Worm (Caenorhabditis elegans) whole organism, L4 larva: ENCODE results near the gene C26F1.1.
A peak's percentile ranks its signal among the peaks of the same experiment; 100 is the strongest.

Source experiments
- F49E8.2 ChIP-seq: sonication (generic microtip); optimal IDR thresholded peaks from 2 replicates; lab custom pipeline; 2016; ENCODE audit warnings: missing compliant biosample characterization, mild to moderate bottlenecking, missing genetic modification characterization, borderline replicate concordance
- T26A8.4 ChIP-seq: fragments of 200-800 bp; sonication (Bioruptor generic); IDR thresholded peaks from 2 replicates; pipeline ENCODE4 v1.3.6; 2022; ENCODE audit warnings: missing genetic modification characterization, missing compliant biosample characterization
- Y105C5A.15 ChIP-seq: fragments of 200-800 bp; sonication (Bioruptor generic); IDR thresholded peaks from 2 replicates; pipeline ENCODE4 v1.3.6; 2022; ENCODE audit warnings: missing genetic modification characterization, missing compliant biosample characterization
- Y48G9A.11 ChIP-seq: fragments of 200-800 bp; sonication (Bioruptor generic); IDR thresholded peaks from 2 replicates; pipeline ENCODE4 v1.3.6; 2022; ENCODE audit warnings: missing genetic modification reagents, missing genetic modification characterization, missing compliant biosample characterization
- aha-1 ChIP-seq: fragments of 150-350 bp; peaks from one replicate; lab custom pipeline; 2014; ENCODE audit warnings: missing biosample characterization, missing genetic modification characterization
- ceh-28 ChIP-seq: fragments of 150-350 bp; optimal IDR thresholded peaks from 2 replicates; lab custom pipeline; 2014; ENCODE audit warnings: missing biosample characterization, missing genetic modification reagents, missing genetic modification characterization
- ceh-32 ChIP-seq: sonication (generic microtip); optimal IDR thresholded peaks from 2 replicates; lab custom pipeline; 2016; ENCODE audit warnings: mild to moderate bottlenecking, missing genetic modification characterization, missing compliant biosample characterization; ENCODE audit not compliant: poor library complexity
- ceh-44 ChIP-seq: fragments of 200-800 bp; sonication (Bioruptor generic); IDR thresholded peaks from 2 replicates; pipeline ENCODE4 v1.3.6; 2022; ENCODE audit warnings: missing genetic modification reagents, missing genetic modification characterization, missing compliant biosample characterization
- ceh-82 ChIP-seq: sonication (generic microtip); optimal IDR thresholded peaks from 2 replicates; lab custom pipeline; 2017; ENCODE audit warnings: missing biosample characterization, missing genetic modification characterization
- ces-1 ChIP-seq: fragments of 150-350 bp; sonication (generic microtip); optimal IDR thresholded peaks from 4 replicates; lab custom pipeline; 2014; ENCODE audit warnings: missing biosample characterization, missing genetic modification reagents, missing genetic modification characterization
- ctbp-1 ChIP-seq: fragments of 200-800 bp; sonication (Bioruptor generic); IDR thresholded peaks from 2 replicates; pipeline ENCODE4 v1.3.6; 2022; ENCODE audit warnings: missing genetic modification reagents, missing genetic modification characterization, missing compliant biosample characterization
- daf-16 ChIP-seq, 3 experiments: sonication (generic microtip); optimal IDR thresholded peaks; 2 replicates each; lab custom pipeline; 2016 to 2017; ENCODE audit warnings: missing genetic modification characterization in 3 of 3, missing genetic modification reagents in 3 of 3, mild to moderate bottlenecking in 2 of 3, missing compliant biosample characterization in 2 of 3, missing biosample characterization in 1 of 3, moderate library complexity in 1 of 3
- daf-8 ChIP-seq: fragments of 200-800 bp; sonication (Bioruptor generic); IDR thresholded peaks from 2 replicates; pipeline ENCODE4 v1.3.6; 2022; ENCODE audit warnings: missing genetic modification characterization, missing compliant biosample characterization
- dmd-6 ChIP-seq: fragments of 200-800 bp; sonication (Bioruptor generic); IDR thresholded peaks from 2 replicates; pipeline ENCODE4 v1.3.6; 2022; ENCODE audit warnings: missing genetic modification reagents, missing genetic modification characterization, missing compliant biosample characterization
- dpl-1 ChIP-seq: fragments of 150-350 bp; optimal IDR thresholded peaks from 2 replicates; lab custom pipeline; 2014; ENCODE audit warnings: missing biosample characterization, missing genetic modification reagents, missing genetic modification characterization
- dve-1 ChIP-seq: sonication (generic microtip); optimal IDR thresholded peaks from 2 replicates; lab custom pipeline; 2017; ENCODE audit warnings: antibody characterized with exemption, mild to moderate bottlenecking, missing genetic modification characterization, missing compliant biosample characterization; ENCODE audit not compliant: insufficient read depth
- gei-8 ChIP-seq: fragments of 200-800 bp; sonication (Bioruptor generic); optimal IDR thresholded peaks from 2 replicates; lab custom pipeline; 2018; ENCODE audit warnings: mild to moderate bottlenecking, missing genetic modification characterization, missing compliant biosample characterization
- hlh-11 ChIP-seq: fragments of 200-800 bp; sonication (Bioruptor generic); optimal IDR thresholded peaks from 2 replicates; lab custom pipeline; 2018; ENCODE audit warnings: mild to moderate bottlenecking, missing genetic modification characterization, missing compliant biosample characterization
- hlh-30 ChIP-seq: sonication (generic microtip); optimal IDR thresholded peaks from 2 replicates; lab custom pipeline; 2017; ENCODE audit warnings: antibody characterized with exemption, mild to moderate bottlenecking, missing genetic modification characterization, missing compliant biosample characterization; ENCODE audit not compliant: insufficient read depth
- jun-1 ChIP-seq: fragments of 150-350 bp; optimal IDR thresholded peaks from 2 replicates; lab custom pipeline; 2014; ENCODE audit warnings: missing biosample characterization, missing genetic modification reagents, missing genetic modification characterization
- mxl-3 ChIP-seq: fragments of 200-800 bp; sonication (Bioruptor generic); optimal IDR thresholded peaks from 2 replicates; lab custom pipeline; 2018; ENCODE audit warnings: mild to moderate bottlenecking, missing genetic modification characterization, missing compliant biosample characterization
- nhr-11 ChIP-seq: fragments of 150-350 bp; optimal IDR thresholded peaks from 2 replicates; lab custom pipeline; 2014; ENCODE audit warnings: missing biosample characterization, missing genetic modification characterization
- nhr-111 ChIP-seq: fragments of 200-800 bp; sonication (Bioruptor generic); optimal IDR thresholded peaks from 2 replicates; lab custom pipeline; 2018; ENCODE audit warnings: mild to moderate bottlenecking, missing genetic modification characterization, missing compliant biosample characterization
- nhr-48 ChIP-seq: sonication (generic microtip); optimal IDR thresholded peaks from 2 replicates; lab custom pipeline; 2016; ENCODE audit warnings: mild to moderate bottlenecking, missing genetic modification characterization, missing compliant biosample characterization
- pqm-1 ChIP-seq: sonication (generic microtip); optimal IDR thresholded peaks from 2 replicates; lab custom pipeline; 2017; ENCODE audit warnings: missing biosample characterization, missing genetic modification characterization
- sdz-12 ChIP-seq: fragments of 200-800 bp; sonication (Bioruptor generic); optimal IDR thresholded peaks from 2 replicates; lab custom pipeline; 2018; ENCODE audit warnings: mild to moderate bottlenecking, missing genetic modification characterization, missing compliant biosample characterization
- skn-1 ChIP-seq: fragments of 150-350 bp; optimal IDR thresholded peaks from 2 replicates; lab custom pipeline; 2014; ENCODE audit warnings: missing biosample characterization, missing genetic modification characterization
- snpc-1.2 ChIP-seq: fragments of 200-800 bp; sonication (Bioruptor generic); IDR thresholded peaks from 2 replicates; pipeline ENCODE4 v1.3.6; 2022; ENCODE audit warnings: missing genetic modification reagents, missing genetic modification characterization, missing compliant biosample characterization
- snpc-4 ChIP-seq: fragments of 150-350 bp; optimal IDR thresholded peaks from 2 replicates; lab custom pipeline; 2014; ENCODE audit warnings: missing biosample characterization, missing genetic modification characterization
- spr-1 ChIP-seq: sonication (generic microtip); optimal IDR thresholded peaks from 2 replicates; lab custom pipeline; 2016; ENCODE audit warnings: mild to moderate bottlenecking, missing genetic modification characterization, missing compliant biosample characterization
- tag-97 ChIP-seq: fragments of 200-800 bp; sonication (Bioruptor generic); IDR thresholded peaks from 2 replicates; pipeline ENCODE4 v1.3.6; 2022; ENCODE audit warnings: missing genetic modification characterization, missing compliant biosample characterization
- tra-1 ChIP-seq: fragments of 200-800 bp; sonication (Bioruptor generic); IDR thresholded peaks from 2 replicates; pipeline ENCODE4 v1.3.6; 2022; ENCODE audit warnings: missing genetic modification reagents, missing genetic modification characterization, missing compliant biosample characterization
- unc-130 ChIP-seq: sonication (generic microtip); optimal IDR thresholded peaks from 2 replicates; lab custom pipeline; 2016; ENCODE audit warnings: missing genetic modification reagents, missing genetic modification characterization, missing compliant biosample characterization
- unc-62 ChIP-seq, 3 experiments: fragments of 150-350 bp in 1 of 3; sonication (generic microtip); optimal IDR thresholded peaks in 2 of 3; peaks in 1 of 3; 1 replicate in 1 of 3; 2 replicates in 2 of 3; lab custom pipeline; 2014 to 2017; ENCODE audit warnings: missing biosample characterization in 3 of 3, missing genetic modification characterization in 3 of 3, missing genetic modification reagents in 3 of 3, missing genotype in 1 of 3
- zag-1 ChIP-seq: fragments of 150-350 bp; optimal IDR thresholded peaks from 2 replicates; lab custom pipeline; 2014; ENCODE audit warnings: missing biosample characterization, missing genetic modification characterization
- zip-11 ChIP-seq: fragments of 200-800 bp; sonication (Bioruptor generic); IDR thresholded peaks from 2 replicates; pipeline ENCODE4 v1.3.6; 2022; ENCODE audit warnings: missing genetic modification characterization, missing compliant biosample characterization
- zip-2 ChIP-seq: fragments of 150-350 bp; optimal IDR thresholded peaks from 2 replicates; lab custom pipeline; 2014; ENCODE audit warnings: missing biosample characterization, missing genetic modification characterization
- ztf-11 ChIP-seq: fragments of 150-350 bp; optimal IDR thresholded peaks from 2 replicates; lab custom pipeline; 2014; ENCODE audit warnings: missing biosample characterization, missing genetic modification characterization
- ztf-7 ChIP-seq: fragments of 150-350 bp; optimal IDR thresholded peaks from 2 replicates; lab custom pipeline; 2014; ENCODE audit warnings: missing biosample characterization, missing genetic modification characterization

Gene C26F1.1

ce11 chrV:7749708-7750107 lies 35.5 kb upstream of the C26F1.1 start:
- no peak for TF ChIP-seq gei-8 (GFP tag; lab: Kevin White, UChicago)
- TF ChIP-seq aha-1: no peak
- TF ChIP-seq skn-1: no peak
- peak; percentile 56 for TF ChIP-seq dmd-6 (GFP tag; lab: Robert Waterston, UW)
- peak; percentile 23 for TF ChIP-seq hlh-11 (tag; lab: Kevin White, UChicago)
- no peak for TF ChIP-seq sdz-12 (GFP tag; lab: Kevin White, UChicago)
- TF ChIP-seq nhr-11 (tag; lab: Kevin White, UChicago): no peak
- no peak for TF ChIP-seq unc-62 (GFP tag; optimal IDR thresholded peaks at IDR 0.05 in 1 of 2; lab: Kevin White, UChicago)
- TF ChIP-seq unc-62 (tag; optimal IDR thresholded peaks at IDR 0.05; lab: Kevin White, UChicago): no peak
- TF ChIP-seq Y105C5A.15: no peak
- no peak for TF ChIP-seq ztf-11 (tag; lab: Kevin White, UChicago)
- no peak for TF ChIP-seq hlh-30 (tag; lab: Kevin White, UChicago)
- no peak for TF ChIP-seq T26A8.4 (GFP tag; lab: Robert Waterston, UW)
- TF ChIP-seq ceh-44 (GFP tag; lab: Robert Waterston, UW): no peak
- no peak for TF ChIP-seq mxl-3 (GFP tag; lab: Kevin White, UChicago)
- TF ChIP-seq daf-16 (GFP tag; optimal IDR thresholded peaks at IDR 0.05; lab: Kevin White, UChicago): peak in 1 of 2 experiments; percentile 15
- no peak for TF ChIP-seq daf-16 (tag; optimal IDR thresholded peaks at IDR 0.05; lab: Kevin White, UChicago)
- no peak for TF ChIP-seq spr-1 (tag; lab: Kevin White, UChicago)
- no peak for TF ChIP-seq zip-11 (GFP tag; lab: Robert Waterston, UW)
- TF ChIP-seq zag-1 (tag; lab: Kevin White, UChicago): no peak
- TF ChIP-seq nhr-111: no peak
- no peak for TF ChIP-seq snpc-4 (tag; lab: Kevin White, UChicago)
- TF ChIP-seq dpl-1 (GFP tag; lab: Kevin White, UChicago): no peak
- TF ChIP-seq unc-130 (GFP tag; lab: Kevin White, UChicago): no peak
- peak; percentile 46; the same call in 1 of the 2 replicates for TF ChIP-seq tra-1 (GFP tag; lab: Robert Waterston, UW)
- no peak for TF ChIP-seq zip-2 (tag; lab: Kevin White, UChicago)
- no peak for TF ChIP-seq snpc-1.2 (GFP tag; lab: Robert Waterston, UW)
- TF ChIP-seq tag-97 (GFP tag; lab: Robert Waterston, UW): no peak
- no peak for TF ChIP-seq jun-1 (tag; lab: Kevin White, UChicago)

- TF ChIP-seq ctbp-1 (no peak), nhr-11 (tag; lab: Kevin White, UChicago) (no peak), dve-1 (tag; lab: Kevin White, UChicago) (no peak), ztf-11 (tag; lab: Kevin White, UChicago) (no peak), mxl-3 (GFP tag; lab: Kevin White, UChicago) (no peak), ces-1 (GFP tag; lab: Kevin White, UChicago) (no peak), ztf-7 (tag; lab: Kevin White, UChicago) (no peak), daf-8 (GFP tag; lab: Robert Waterston, UW) (no peak), Y48G9A.11 (GFP tag; lab: Robert Waterston, UW) (no peak), ceh-32 (tag; lab: Kevin White, UChicago) (no peak), ceh-28 (tag; lab: Kevin White, UChicago) (no peak), nhr-48 (no peak), T26A8.4 (GFP tag; lab: Robert Waterston, UW) (no peak), ceh-82 (no peak)
- TF ChIP-seq, all 104 proteins: peak for 0
These were observed 30.7 kb upstream of the C26F1.1 start, which contains the start of gene T05B11.4 for ce11 chrV:7754557-7754956. Gene T05B11.4 (minus strand): TSS chrV:7754657.

ce11 chrV:7755991-7756390 lies 29.2 kb upstream of the C26F1.1 start:
- TF ChIP-seq F49E8.2 (tag; lab: Kevin White, UChicago): no peak
- no peak for TF ChIP-seq daf-16 (GFP tag; optimal IDR thresholded peaks at IDR 0.05; lab: Kevin White, UChicago)
- TF ChIP-seq daf-16 (tag; optimal IDR thresholded peaks at IDR 0.05; lab: Kevin White, UChicago): peak; percentile 56
- peak; percentile 38 for TF ChIP-seq pqm-1 (tag; lab: Kevin White, UChicago)
